Worm (Caenorhabditis elegans) whole organism, mixed stage, embryonic: ENCODE measurements around the gene sta-2.

Experiments
- elt-1 ChIP-seq: sonication (generic microtip); optimal IDR thresholded peaks from 2 replicates; lab custom pipeline; 2017; ENCODE audit warnings: missing genetic modification characterization, mild to moderate bottlenecking, missing compliant biosample characterization, antibody characterized with exemption, moderate library complexity, borderline replicate concordance; ENCODE audit not compliant: insufficient read depth
- elt-3 ChIP-seq: fragments of 150-350 bp; optimal IDR thresholded peaks from 2 replicates; lab custom pipeline; 2014; ENCODE audit warnings: missing biosample characterization, missing genetic modification characterization
- mep-1 ChIP-seq: fragments of 150-350 bp; optimal IDR thresholded peaks from 2 replicates; lab custom pipeline; 2017; ENCODE audit warnings: missing biosample characterization, missing genetic modification reagents, missing genetic modification characterization, inconsistent platforms

ce11 chrV:9757884-9758283 is 16.9 kb downstream of the sta-2 start, which contains the start of gene F58E6.11:
- TF ChIP-seq elt-1 (tag; lab: Kevin White, UChicago) (no peak), elt-3 (no peak), mep-1 (no peak)
